Fruit fly (Drosophila melanogaster): ENCODE results near the gene Gr66a.

Gr66a gene

DNA sequence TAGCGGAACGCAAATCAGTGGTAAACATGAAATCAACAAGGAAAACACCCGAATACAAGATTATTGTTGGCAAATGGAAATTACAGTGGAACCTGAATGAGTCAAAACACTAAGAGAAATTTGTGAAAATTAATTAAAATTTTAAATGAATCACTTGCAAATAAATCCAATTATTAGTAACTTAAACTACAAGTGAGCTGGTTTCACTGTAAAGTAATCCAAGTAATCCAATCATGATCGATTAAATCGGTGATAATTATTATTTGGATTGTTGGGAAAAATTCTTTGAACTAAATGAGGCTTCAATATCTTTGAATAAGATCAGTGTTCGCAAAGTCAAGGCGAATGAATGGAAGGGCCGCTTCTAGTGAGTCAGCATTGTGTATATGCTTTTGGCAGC is 18.4 kb downstream of the Gr66a start (continued):
- TF ChIP-seq phol (tag; optimal IDR thresholded peaks at IDR 0.05) (peak; percentile 2), CG17385 (GFP tag; optimal IDR thresholded peaks at IDR 0.05) (no peak), cwo (GFP tag; optimal IDR thresholded peaks at IDR 0.05) (no peak), dmrt11E (tag; optimal IDR thresholded peaks at IDR 0.05) (no peak), trem (tag; optimal IDR thresholded peaks at IDR 0.05) (no peak), shn (GFP tag; optimal IDR thresholded peaks at IDR 0.05) (no peak), CG2712 (tag; optimal IDR thresholded peaks at IDR 0.05) (peak; percentile 10), gro (GFP tag; optimal IDR thresholded peaks at IDR 0.05) (no peak), D19A (tag; optimal IDR thresholded peaks at IDR 0.05) (no peak), CG7839 (tag; optimal IDR thresholded peaks at IDR 0.05) (peak; percentile 37), CG1647 (GFP tag; optimal IDR thresholded peaks at IDR 0.05) (no peak), mam (GFP tag; optimal IDR thresholded peaks at IDR 0.05) (peak; percentile 24), usp (GFP tag; optimal IDR thresholded peaks at IDR 0.05) (no peak), Hr3 (GFP tag; optimal IDR thresholded peaks at IDR 0.05) (peak; percentile 1), CHES-1-like (GFP tag; optimal IDR thresholded peaks at IDR 0.05) (no peak), Nf-YC (tag; optimal IDR thresholded peaks at IDR 0.05) (no peak), fd96Cb (tag; optimal IDR thresholded peaks at IDR 0.05) (peak; percentile 2), Bteb2 (GFP tag; optimal IDR thresholded peaks at IDR 0.05) (no peak), CG7556 (GFP tag; optimal IDR thresholded peaks at IDR 0.05) (no peak), exex (tag; optimal IDR thresholded peaks at IDR 0.05) (peak; percentile 42), CG12155 (GFP tag; optimal IDR thresholded peaks at IDR 0.05) (peak; percentile 13), CG7372 (GFP tag; IDR thresholded peaks at IDR 0.05) (no peak), CG31441 (GFP tag; IDR thresholded peaks at IDR 0.05) (0 out of 2 replicates have a peak, but pooled peaks have one; percentile 14), CG13296 (GFP tag; optimal IDR thresholded peaks at IDR 0.05) (peak; percentile 25), sd (tag; optimal IDR thresholded peaks at IDR 0.05) (peak; percentile 51), H2.0 (GFP tag; IDR thresholded peaks at IDR 0.05) (0 out of 2 replicates have a peak, but pooled peaks have one; percentile 34), CG30431 (GFP tag; optimal IDR thresholded peaks at IDR 0.05) (no peak), Dp (GFP tag; optimal IDR thresholded peaks at IDR 0.05) (no peak), Mad (GFP tag; optimal IDR thresholded peaks at IDR 0.05) (no peak), CoRest (tag; optimal IDR thresholded peaks at IDR 0.05) (peak; percentile 30), CG2120 (GFP tag; optimal IDR thresholded peaks at IDR 0.05) (peak; percentile 46), CG10147 (GFP tag; optimal IDR thresholded peaks at IDR 0.05) (no peak), gfzf (GFP tag; optimal IDR thresholded peaks at IDR 0.05) (no peak), bowl (GFP tag; IDR thresholded peaks at IDR 0.05) (no peak), HLH4C (GFP tag; IDR thresholded peaks at IDR 0.05; ENCODE audit: partially characterized antibody) (no peak), onecut (GFP tag; IDR thresholded peaks at IDR 0.05) (no peak), Hsf (GFP tag; optimal IDR thresholded peaks at IDR 0.05) (peak; percentile 31), Oli (tag; optimal IDR thresholded peaks at IDR 0.05) (peak; percentile 41), abd-A (tag; optimal IDR thresholded peaks at IDR 0.05) (no peak), Ptx1 (GFP tag; IDR thresholded peaks at IDR 0.05) (0 out of 2 replicates have a peak, but pooled peaks have one; percentile 12), pnt (GFP tag; optimal IDR thresholded peaks at IDR 0.05) (no peak), tna (GFP tag; IDR thresholded peaks at IDR 0.05; ENCODE audit: partially characterized antibody) (no peak), bsh (GFP tag; optimal IDR thresholded peaks at IDR 0.05) (peak in 1 of 2 experiments; percentile 18), CG31365 (tag; optimal IDR thresholded peaks at IDR 0.05) (no peak), dpn (GFP tag; optimal IDR thresholded peaks at IDR 0.05) (peak in 1 of 2 experiments; percentile 11), Hmr (GFP tag; optimal IDR thresholded peaks at IDR 0.05) (peak; percentile 0), CG30403 (GFP tag; optimal IDR thresholded peaks at IDR 0.05) (peak; percentile 29), dmrt99B (tag; optimal IDR thresholded peaks at IDR 0.05) (peak; percentile 17), schlank (tag; optimal IDR thresholded peaks at IDR 0.05) (no peak), slbo (GFP tag; IDR thresholded peaks at IDR 0.05) (no peak), CG10267 (tag; optimal IDR thresholded peaks at IDR 0.05) (no peak)
